Worm (Caenorhabditis elegans): Measurements from ENCODE around the gene fkh-9.
A peak's percentile ranks its signal among the peaks of the same experiment; 100 is the strongest.

The fkh-9 gene

ce11 chrX:3787431-3788076 lies 39.2 kb downstream of the fkh-9 start, which contains the start of gene pmpl-1 (continued):
- TF ChIP-seq lim-6 (tag; optimal IDR thresholded peaks at IDR 0.05) (no peak), unc-86 (tag; optimal IDR thresholded peaks at IDR 0.05) (no peak), sdc-2 (tag; optimal IDR thresholded peaks at IDR 0.05) (peak; percentile 21), rnt-1 (tag; optimal IDR thresholded peaks at IDR 0.05) (no peak), ceh-45 (GFP tag; IDR thresholded peaks at IDR 0.05) (no peak), fkh-10 (GFP tag; optimal IDR thresholded peaks at IDR 0.05) (no peak), mec-3 (tag; optimal IDR thresholded peaks at IDR 0.05; ENCODE audit: borderline replicate concordance) (no peak), che-1 (tag; optimal IDR thresholded peaks at IDR 0.05) (no peak), ceh-18 (tag; optimal IDR thresholded peaks at IDR 0.05) (peak; percentile 35), F13H6.1 (tag; optimal IDR thresholded peaks at IDR 0.05) (no peak), pat-9 (tag; optimal IDR thresholded peaks at IDR 0.05) (no peak)

ce11 chrX:3785111-3785808 lies 41.5 kb downstream of the fkh-9 start:
- TF ChIP-seq che-1 (tag; optimal IDR thresholded peaks at IDR 0.05) (no peak), sox-2 (GFP tag; IDR thresholded peaks at IDR 0.05) (no peak), npax-4 (tag; optimal IDR thresholded peaks at IDR 0.05) (no peak), ets-4 (tag; optimal IDR thresholded peaks at IDR 0.05) (no peak), zip-5 (tag; optimal IDR thresholded peaks at IDR 0.05) (no peak), syd-9 (tag; optimal IDR thresholded peaks at IDR 0.05) (no peak), nfya-1 (tag; optimal IDR thresholded peaks at IDR 0.05) (no peak), ceh-9 (tag; optimal IDR thresholded peaks at IDR 0.05) (no peak), K09A11.1 (tag; optimal IDR thresholded peaks at IDR 0.05; ENCODE audit: insufficient read depth) (no peak), C38D4.7 (GFP tag; optimal IDR thresholded peaks at IDR 0.05) (no peak), rnt-1 (tag; optimal IDR thresholded peaks at IDR 0.05) (no peak), ahr-1 (tag; optimal IDR thresholded peaks at IDR 0.05) (no peak), K02D7.2 (tag; optimal IDR thresholded peaks at IDR 0.05) (no peak), dmd-4 (tag; optimal IDR thresholded peaks at IDR 0.05; ENCODE audit: borderline replicate concordance) (no peak), lin-11 (tag; optimal IDR thresholded peaks at IDR 0.05) (no peak), ceh-22 (tag; optimal IDR thresholded peaks at IDR 0.05) (no peak), eyg-1 (tag; optimal IDR thresholded peaks at IDR 0.05) (no peak), pha-2 (tag; optimal IDR thresholded peaks at IDR 0.05) (no peak)

- TF ChIP-seq fkh-10 (GFP tag; optimal IDR thresholded peaks at IDR 0.05), result no peak
- TF ChIP-seq sox-2 (GFP tag; IDR thresholded peaks at IDR 0.05), result no peak
- no peak for TF ChIP-seq pqm-1 (tag; optimal IDR thresholded peaks at IDR 0.05)
- no peak for TF ChIP-seq unc-3 (GFP tag; conservative IDR thresholded peaks at IDR 0.05)
- TF ChIP-seq unc-3 (tag; optimal IDR thresholded peaks at IDR 0.05), result no peak
- TF ChIP-seq eyg-1 (tag; optimal IDR thresholded peaks at IDR 0.05), result no peak
- TF ChIP-seq nfya-1 (tag; optimal IDR thresholded peaks at IDR 0.05), result no peak
- TF ChIP-seq hlh-15 (tag; optimal IDR thresholded peaks at IDR 0.05), result no peak
- no peak for TF ChIP-seq fkh-6 (tag; optimal IDR thresholded peaks at IDR 0.05)
- no peak for TF ChIP-seq madf-2 (tag; optimal IDR thresholded peaks at IDR 0.05)
- TF ChIP-seq K09A11.1 (tag; optimal IDR thresholded peaks at IDR 0.05; ENCODE audit: insufficient read depth), result no peak
- TF ChIP-seq ceh-34 (tag; optimal IDR thresholded peaks at IDR 0.05), result no peak
- TF ChIP-seq ref-2 (tag; optimal IDR thresholded peaks at IDR 0.05), result no peak
These were observed 43.1 kb downstream of the fkh-9 start for ce11 chrX:3783659-3784058.

- no peak for TF ChIP-seq syd-9 (tag; optimal IDR thresholded peaks at IDR 0.05)
- TF ChIP-seq ceh-2 (tag; optimal IDR thresholded peaks at IDR 0.05), result no peak
- TF ChIP-seq dmd-4 (tag; optimal IDR thresholded peaks at IDR 0.05; ENCODE audit: borderline replicate concordance), result no peak
- TF ChIP-seq pax-1 (tag; optimal IDR thresholded peaks at IDR 0.05), result no peak
- TF ChIP-seq mec-3 (tag; optimal IDR thresholded peaks at IDR 0.05; ENCODE audit: borderline replicate concordance), result no peak
- no peak for TF ChIP-seq fax-1 (tag; optimal IDR thresholded peaks at IDR 0.05)
- no peak for TF ChIP-seq pqm-1 (tag; optimal IDR thresholded peaks at IDR 0.05)
- no peak for TF ChIP-seq dve-1 (tag; optimal IDR thresholded peaks at IDR 0.05)
- TF ChIP-seq C38D4.7 (GFP tag; optimal IDR thresholded peaks at IDR 0.05), result no peak
- no peak for TF ChIP-seq che-1 (tag; optimal IDR thresholded peaks at IDR 0.05)
- TF ChIP-seq ahr-1 (tag; optimal IDR thresholded peaks at IDR 0.05), result no peak
- TF ChIP-seq unc-55 (GFP tag; optimal IDR thresholded peaks at IDR 0.05), result no peak
These were observed 45.7 kb downstream of the fkh-9 start, which contains the start of gene marg-1 for ce11 chrX:3781040-3781439. Gene marg-1 (minus strand): TSS chrX:3781140.

Data from whole organism, late embryonic.